Fruit fly (Drosophila melanogaster): ENCODE measurements around the gene larp.

larp gene

DNA sequence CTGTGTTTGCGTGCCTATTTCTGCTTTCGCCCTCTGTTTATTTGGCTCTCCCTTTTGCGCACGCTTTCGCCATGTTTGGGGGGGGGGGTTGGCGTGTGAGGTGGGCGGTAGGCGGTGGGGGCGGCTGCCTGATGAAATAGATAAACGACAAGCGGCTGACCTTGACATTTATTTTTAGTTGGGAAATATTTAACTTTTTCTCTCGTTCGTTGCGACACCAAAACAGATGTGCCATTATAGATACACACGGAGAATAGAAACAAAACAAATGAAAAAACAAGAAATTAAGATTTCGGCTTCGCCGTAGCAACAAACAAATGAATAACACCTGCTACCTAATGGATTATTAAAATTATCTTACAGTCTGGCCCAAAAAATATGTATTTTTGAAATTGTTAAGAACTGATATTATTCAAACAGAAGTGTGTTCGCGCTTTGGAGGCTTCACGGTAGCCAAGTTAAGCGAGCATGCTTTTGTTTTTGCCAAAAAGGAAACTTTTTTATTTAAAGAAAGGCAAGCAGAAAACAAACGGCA is 4.0 kb downstream of the larp start (continued):
- peak; percentile 47 for TF ChIP-seq az2 (GFP tag; optimal IDR thresholded peaks at IDR 0.05)
- TF ChIP-seq CG2712 (tag; optimal IDR thresholded peaks at IDR 0.05), result peak; percentile 51
- no peak for TF ChIP-seq NK7.1 (GFP tag; optimal IDR thresholded peaks at IDR 0.05)
- TF ChIP-seq chm (GFP tag; IDR thresholded peaks at IDR 0.05), result no peak
- TF ChIP-seq hth (optimal IDR thresholded peaks at IDR 0.05), result no peak
- TF ChIP-seq CG15601 (tag; optimal IDR thresholded peaks at IDR 0.05), result no peak
- peak; percentile 42 for TF ChIP-seq shn (GFP tag; optimal IDR thresholded peaks at IDR 0.05)
- peak; percentile 33 for TF ChIP-seq CG16863 (GFP tag; optimal IDR thresholded peaks at IDR 0.05)
- peak; percentile 76 for TF ChIP-seq CG32532 (GFP tag; IDR thresholded peaks at IDR 0.05)
- peak; percentile 76 for TF ChIP-seq seq (GFP tag; IDR thresholded peaks at IDR 0.05)
- TF ChIP-seq ap (GFP tag; IDR thresholded peaks at IDR 0.05), result no peak
- no peak for TF ChIP-seq CG2889 (GFP tag; IDR thresholded peaks at IDR 0.05)
- peak; percentile 65 for TF ChIP-seq CG9215 (GFP tag; IDR thresholded peaks at IDR 0.05)
- peak; percentile 59 for TF ChIP-seq CG17385 (GFP tag; optimal IDR thresholded peaks at IDR 0.05)
- TF ChIP-seq CG11695 (GFP tag; IDR thresholded peaks at IDR 0.05), result peak; percentile 70
- peak; percentile 12 for TF ChIP-seq D19A (tag; optimal IDR thresholded peaks at IDR 0.05)
- TF ChIP-seq sna (GFP tag; IDR thresholded peaks at IDR 0.05; ENCODE audit: partially characterized antibody), result no peak
- peak; percentile 65 for TF ChIP-seq H2.0 (GFP tag; IDR thresholded peaks at IDR 0.05)
- TF ChIP-seq HLH3B (GFP tag; IDR thresholded peaks at IDR 0.05), result peak; percentile 53; the same call in 1 of the 2 replicates
- peak; percentile 48 for TF ChIP-seq Camta (GFP tag; optimal IDR thresholded peaks at IDR 0.05)
- TF ChIP-seq crol (GFP tag; IDR thresholded peaks at IDR 0.05), result peak; percentile 94
- no peak for TF ChIP-seq CG7963 (GFP tag; IDR thresholded peaks at IDR 0.05; ENCODE audit: partially characterized antibody)
- peak; percentile 61 for TF ChIP-seq CG13624 (GFP tag; optimal IDR thresholded peaks at IDR 0.05)
- TF ChIP-seq D19B (GFP tag; optimal IDR thresholded peaks at IDR 0.05), result peak; percentile 50
- TF ChIP-seq CG10979 (tag; optimal IDR thresholded peaks at IDR 0.05), result no peak
- TF ChIP-seq CG18262 (tag; optimal IDR thresholded peaks at IDR 0.05), result peak; percentile 43
- peak; percentile 35 for TF ChIP-seq odd (GFP tag; optimal IDR thresholded peaks at IDR 0.05)
- 0 out of 2 replicates have a peak, but pooled peaks have one; percentile 33 for TF ChIP-seq GATAe (GFP tag; conservative IDR thresholded peaks at IDR 0.05)
- peak; percentile 43 for TF ChIP-seq CrebB (tag; optimal IDR thresholded peaks at IDR 0.05)
- peak; percentile 29 for TF ChIP-seq CG12942 (GFP tag; optimal IDR thresholded peaks at IDR 0.05)
- TF ChIP-seq CG15514 (GFP tag; optimal IDR thresholded peaks at IDR 0.05), result peak; percentile 26
- peak; percentile 75 for TF ChIP-seq Meics (GFP tag; optimal IDR thresholded peaks at IDR 0.05)
- no peak for TF ChIP-seq nom (GFP tag; optimal IDR thresholded peaks at IDR 0.05)
- peak; percentile 55; the same call in 1 of the 2 replicates for TF ChIP-seq E2f1 (GFP tag; IDR thresholded peaks at IDR 0.05)
- TF ChIP-seq kay (GFP tag; optimal IDR thresholded peaks at IDR 0.05), result peak; percentile 39
- TF ChIP-seq CG8359 (GFP tag; optimal IDR thresholded peaks at IDR 0.05; ENCODE audit: borderline replicate concordance), result peak; percentile 8
- peak; percentile 31 for TF ChIP-seq CG9437 (GFP tag; optimal IDR thresholded peaks at IDR 0.05)
- peak; percentile 96 for TF ChIP-seq sr (GFP tag; IDR thresholded peaks at IDR 0.05)
- no peak for TF ChIP-seq CG17186 (GFP tag; optimal IDR thresholded peaks at IDR 0.05)
- peak; percentile 10 for TF ChIP-seq Chrac-16 (GFP tag; optimal IDR thresholded peaks at IDR 0.05)
- peak; percentile 41 for TF ChIP-seq tio (GFP tag; optimal IDR thresholded peaks at IDR 0.05)
- TF ChIP-seq Asciz (GFP tag; optimal IDR thresholded peaks at IDR 0.05), result peak; percentile 18
- TF ChIP-seq Fer2 (tag; optimal IDR thresholded peaks at IDR 0.05), result no peak
- peak; percentile 70 for TF ChIP-seq CG13894 (tag; optimal IDR thresholded peaks at IDR 0.05)
- TF ChIP-seq CHES-1-like (GFP tag; optimal IDR thresholded peaks at IDR 0.05), result no peak
- TF ChIP-seq kah (GFP tag; optimal IDR thresholded peaks at IDR 0.05), result peak; percentile 61
- TF ChIP-seq sc (optimal IDR thresholded peaks at IDR 0.05), result no peak
- TF ChIP-seq sc (GFP tag; optimal IDR thresholded peaks at IDR 0.05), result peak; percentile 19
- no peak for TF ChIP-seq CG2875 (GFP tag; optimal IDR thresholded peaks at IDR 0.05)
- TF ChIP-seq Mes4 (GFP tag; optimal IDR thresholded peaks at IDR 0.05), result no peak
- peak; percentile 10 for TF ChIP-seq CG11723 (GFP tag; optimal IDR thresholded peaks at IDR 0.05)

All from whole organism, embryonic.